Worm (Caenorhabditis elegans): Measurements from ENCODE around the gene M151.7.
A peak's percentile ranks its signal among the peaks of the same experiment; 100 is the strongest.

The M151.7 gene

DNA sequence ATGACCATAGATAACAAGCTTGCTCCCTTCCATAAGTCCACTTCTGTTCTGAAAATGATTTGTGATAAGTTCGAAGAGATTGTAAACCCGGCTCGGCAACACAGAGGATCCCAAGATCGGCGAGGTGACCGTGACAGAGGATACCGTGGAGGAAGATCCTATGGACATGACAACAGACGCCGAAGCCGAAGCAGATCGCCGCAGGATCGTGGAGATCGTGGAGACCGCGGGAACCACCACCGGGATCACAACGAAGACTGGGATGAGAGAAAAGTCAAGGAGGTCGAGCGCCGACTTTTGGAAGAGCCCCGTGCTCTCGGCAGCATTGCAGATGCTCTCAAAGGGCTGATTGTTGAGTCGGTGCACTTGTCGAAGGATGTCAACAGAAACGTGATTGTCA, 17.5 kb upstream of the M151.7 start:
- TF ChIP-seq zfh-2 (GFP tag; conservative IDR thresholded peaks at IDR 0.05) (peak; percentile 71; the same call in 1 of the 2 replicates), lin-26 (GFP tag; IDR thresholded peaks at IDR 0.05) (no peak)

DNA sequence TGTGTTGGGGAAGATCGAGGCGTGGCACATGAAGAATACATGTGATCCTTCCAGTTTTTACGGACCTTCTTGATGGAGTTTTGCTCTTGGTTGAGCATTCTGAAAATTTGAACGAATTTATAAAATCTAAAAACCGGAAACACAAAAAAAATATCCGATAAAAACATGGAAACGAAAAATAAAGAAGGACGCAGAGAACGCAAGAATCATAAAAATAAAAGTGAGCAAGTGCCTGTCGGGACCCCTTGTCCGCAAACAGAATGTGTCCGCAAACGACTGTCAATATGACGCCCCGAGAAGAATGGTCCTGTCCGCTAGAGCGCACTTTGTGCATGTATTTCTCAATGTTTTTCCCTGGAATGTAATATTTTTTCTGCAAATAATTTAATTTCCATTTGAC, 12.3 kb upstream of the M151.7 start, which contains the start of gene Y49F6A.5:
TSS of gene Y49F6A.5 (minus strand) at position 101 of the 400 bp plus-strand sequence.
- TF ChIP-seq efl-1 (GFP tag; optimal IDR thresholded peaks at IDR 0.05) (peak; percentile 15), ceh-27 (GFP tag; optimal IDR thresholded peaks at IDR 0.05) (no peak)

DNA sequence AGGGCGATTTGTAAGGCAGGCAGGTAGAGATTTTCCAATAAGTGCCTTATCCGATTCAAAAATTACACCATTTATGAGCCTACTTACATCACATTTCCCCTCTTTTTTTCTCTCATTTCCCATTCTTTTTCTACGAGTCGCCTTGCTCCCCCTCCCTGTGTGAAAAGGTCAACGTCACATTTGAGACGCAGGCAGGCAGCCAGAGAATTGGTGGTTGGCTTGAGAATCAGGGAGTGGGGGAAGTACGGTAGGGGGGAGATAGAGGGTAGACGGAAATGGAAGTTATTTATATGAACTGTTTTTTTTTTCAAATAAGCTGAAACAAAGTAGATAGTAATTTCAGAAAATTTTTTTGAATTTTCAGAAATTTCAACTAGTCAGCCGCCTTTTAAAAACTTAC, 5.5 kb upstream of the M151.7 start:
- TF ChIP-seq ztf-25 (GFP tag; IDR thresholded peaks at IDR 0.05) = no peak
- TF ChIP-seq nfyb-1 (GFP tag; IDR thresholded peaks at IDR 0.05) = peak; percentile 78
- TF ChIP-seq nhr-80 (tag; optimal IDR thresholded peaks at IDR 0.05) = no peak
- no peak for TF ChIP-seq zfh-2 (GFP tag; conservative IDR thresholded peaks at IDR 0.05)
- TF ChIP-seq madf-3 (GFP tag; IDR thresholded peaks at IDR 0.05) = no peak
- no peak for TF ChIP-seq B0019.2 (GFP tag; conservative IDR thresholded peaks at IDR 0.05)
- no peak for TF ChIP-seq chd-7 (tag; optimal IDR thresholded peaks at IDR 0.05)

DNA sequence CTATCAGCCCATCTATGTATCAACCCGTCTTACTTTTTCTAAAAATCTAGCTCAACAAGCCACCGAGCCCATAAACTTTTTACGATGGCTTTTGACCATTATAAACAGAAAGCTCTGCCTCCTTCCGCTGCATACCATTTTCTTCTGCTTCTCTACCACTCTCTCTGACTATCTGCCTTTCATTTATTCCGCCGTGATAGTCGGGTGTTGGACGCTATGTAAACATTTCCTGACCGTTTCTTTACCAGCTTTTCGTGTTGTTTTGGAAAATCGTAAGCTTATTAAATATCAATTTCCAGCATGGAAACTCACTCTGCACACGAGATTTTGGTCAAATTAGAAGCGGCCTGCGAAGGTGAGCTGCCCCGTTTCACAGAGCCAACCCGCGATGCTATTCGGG, 4.6 kb upstream of the M151.7 start, which contains the start of gene F40E12.1:
TSS of gene F40E12.1 (plus strand) at position 301 of the 400 bp plus-strand sequence.
- no peak for TF ChIP-seq madf-10 (tag; optimal IDR thresholded peaks at IDR 0.05)
- no peak for TF ChIP-seq ets-4 (GFP tag; optimal IDR thresholded peaks at IDR 0.05)
- no peak for TF ChIP-seq snpc-1.3 (tag; optimal IDR thresholded peaks at IDR 0.05; ENCODE audit: insufficient read depth)
- TF ChIP-seq snpc-4 (GFP tag; optimal IDR thresholded peaks at IDR 0.05) = no peak
- no peak for TF ChIP-seq snpc-4 (tag; optimal IDR thresholded peaks at IDR 0.05)
- TF ChIP-seq attf-6 (GFP tag; IDR thresholded peaks at IDR 0.05) = no peak
- no peak for TF ChIP-seq ztf-6 (GFP tag; IDR thresholded peaks at IDR 0.05)
- no peak for TF ChIP-seq ceh-91 (GFP tag; IDR thresholded peaks at IDR 0.05)
- no peak for TF ChIP-seq attf-5 (GFP tag; optimal IDR thresholded peaks at IDR 0.05)
- TF ChIP-seq ccch-3 (GFP tag; optimal IDR thresholded peaks at IDR 0.05) = no peak
- no peak for TF ChIP-seq F55B11.4 (tag; optimal IDR thresholded peaks at IDR 0.05; ENCODE audit: borderline replicate concordance, insufficient read depth)
- no peak for TF ChIP-seq sdz-38 (tag; optimal IDR thresholded peaks at IDR 0.05)
- TF ChIP-seq zim-3 (tag; optimal IDR thresholded peaks at IDR 0.05) = no peak
- TF ChIP-seq repo-1 (tag; optimal IDR thresholded peaks at IDR 0.05) = no peak
- TF ChIP-seq aptf-3 (GFP tag; IDR thresholded peaks at IDR 0.05) = no peak
- TF ChIP-seq F23B12.7 (tag; optimal IDR thresholded peaks at IDR 0.05; ENCODE audit: insufficient read depth) = no peak
- TF ChIP-seq T07F8.4 (tag; optimal IDR thresholded peaks at IDR 0.05) = no peak
- no peak for TF ChIP-seq nfya-2 (GFP tag; IDR thresholded peaks at IDR 0.05)

DNA sequence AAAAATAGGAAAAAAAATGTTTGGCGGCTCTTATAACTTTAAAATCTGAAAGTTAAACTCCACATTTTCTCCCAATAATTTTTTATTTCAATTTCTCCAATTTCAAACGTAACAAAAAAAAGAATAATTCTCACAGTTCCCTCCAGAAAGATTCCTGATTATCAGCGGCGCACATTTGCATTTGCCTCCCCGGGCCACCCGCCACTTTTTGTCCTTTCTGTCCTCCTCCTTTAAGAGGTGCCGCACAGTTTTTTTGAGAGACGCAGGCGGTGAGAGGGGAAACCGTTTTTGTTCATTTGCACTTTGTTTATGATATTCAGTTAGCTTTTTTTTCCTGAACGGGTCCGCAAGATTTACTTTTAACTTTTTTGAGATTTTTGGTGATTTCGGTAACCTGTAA, 1.3 kb upstream of the M151.7 start:
- TF ChIP-seq rcor-1 (GFP tag; IDR thresholded peaks at IDR 0.05) (no peak), lin-35 (GFP tag; optimal IDR thresholded peaks at IDR 0.05) (no peak), dpl-1 (GFP tag; optimal IDR thresholded peaks at IDR 0.05) (peak; percentile 24), hlh-12 (tag; optimal IDR thresholded peaks at IDR 0.05) (no peak), madf-6 (GFP tag; IDR thresholded peaks at IDR 0.05) (peak; percentile 36; the same call in 1 of the 2 replicates), aptf-2 (GFP tag; conservative IDR thresholded peaks at IDR 0.05) (peak; percentile 56; the same call in 1 of the 2 replicates), efl-1 (GFP tag; optimal IDR thresholded peaks at IDR 0.05) (peak; percentile 66), madf-8 (GFP tag; conservative IDR thresholded peaks at IDR 0.05) (0 out of 2 replicates have a peak, but pooled peaks have one; percentile 20)

Data from whole organism, young adult.